Worm (Caenorhabditis elegans): ENCODE results near the gene ubc-23.

The ubc-23 gene

DNA sequence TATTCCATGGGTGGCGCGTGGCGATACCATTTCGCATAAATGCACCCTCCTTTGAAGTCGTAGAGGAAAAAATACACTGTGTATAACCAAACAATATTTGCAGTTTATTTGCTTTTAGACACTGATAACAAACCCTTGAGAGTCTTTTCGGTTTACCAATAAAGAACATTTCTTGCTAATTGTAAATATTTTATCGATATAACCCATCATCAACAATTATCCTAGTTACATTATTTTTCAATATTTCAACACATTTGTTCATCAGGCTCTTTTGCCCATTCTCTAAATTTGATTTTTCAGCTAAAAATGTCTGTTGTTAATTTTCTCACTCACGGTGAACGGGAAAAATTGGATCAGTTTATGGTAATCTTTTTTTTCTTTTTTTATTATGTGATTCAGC, at the start of gene ubc-23:
ubc-23 (plus strand) TSS at position 301 of the 400 bp plus-strand sequence.
- no peak for TF ChIP-seq ceh-36 (tag; optimal IDR thresholded peaks at IDR 0.05)
- TF ChIP-seq hmg-4 (GFP tag; optimal IDR thresholded peaks at IDR 0.05), result no peak
- no peak for TF ChIP-seq scrt-1 (GFP tag; IDR thresholded peaks at IDR 0.05)
- no peak for TF ChIP-seq tra-4 (tag; optimal IDR thresholded peaks at IDR 0.05)

- no peak for TF ChIP-seq ama-1 (optimal IDR thresholded peaks at IDR 0.05)
- TF ChIP-seq hmg-4 (GFP tag; optimal IDR thresholded peaks at IDR 0.05), result no peak
- no peak for TF ChIP-seq hmbx-1 (tag; optimal IDR thresholded peaks at IDR 0.05)
- TF ChIP-seq scrt-1 (GFP tag; IDR thresholded peaks at IDR 0.05), result no peak
- 0 out of 2 replicates have a peak, but pooled peaks have one; percentile 27 for TF ChIP-seq sea-1 (GFP tag; conservative IDR thresholded peaks at IDR 0.05)
- no peak for TF ChIP-seq ceh-36 (tag; optimal IDR thresholded peaks at IDR 0.05)
- no peak for TF ChIP-seq F13C5.2 (tag; optimal IDR thresholded peaks at IDR 0.05)
- TF ChIP-seq pes-1 (GFP tag; IDR thresholded peaks at IDR 0.05), result peak; percentile 72
Measured at ce11 chrX:8796699-8797282, 47.3 kb upstream of the ubc-23 start, which contains the start of gene R04E5.7. TSS of gene R04E5.7 (minus strand) at chrX:8797262.

DNA sequence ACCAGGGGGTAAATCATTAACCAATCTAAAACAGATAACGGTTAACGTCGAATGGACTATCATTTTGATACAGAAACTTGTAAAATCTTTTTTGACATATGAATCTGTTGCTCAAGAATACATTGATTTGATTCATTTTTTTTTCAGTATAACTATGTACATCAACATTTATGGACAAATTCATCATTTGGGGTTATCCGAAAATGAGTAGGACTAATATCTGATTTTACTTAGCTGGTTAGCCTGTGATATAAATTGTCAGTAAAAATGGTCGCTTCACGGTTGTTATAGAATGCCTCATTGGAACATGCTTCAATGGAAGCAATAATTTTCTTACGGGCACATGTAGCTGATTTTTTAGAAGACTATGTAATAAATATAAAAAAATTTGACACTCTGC, 46.4 kb upstream of the ubc-23 start:
- TF ChIP-seq scrt-1 (GFP tag; IDR thresholded peaks at IDR 0.05) (no peak), hmg-4 (GFP tag; optimal IDR thresholded peaks at IDR 0.05) (no peak), flt-1 (GFP tag; IDR thresholded peaks at IDR 0.05) (no peak)

DNA sequence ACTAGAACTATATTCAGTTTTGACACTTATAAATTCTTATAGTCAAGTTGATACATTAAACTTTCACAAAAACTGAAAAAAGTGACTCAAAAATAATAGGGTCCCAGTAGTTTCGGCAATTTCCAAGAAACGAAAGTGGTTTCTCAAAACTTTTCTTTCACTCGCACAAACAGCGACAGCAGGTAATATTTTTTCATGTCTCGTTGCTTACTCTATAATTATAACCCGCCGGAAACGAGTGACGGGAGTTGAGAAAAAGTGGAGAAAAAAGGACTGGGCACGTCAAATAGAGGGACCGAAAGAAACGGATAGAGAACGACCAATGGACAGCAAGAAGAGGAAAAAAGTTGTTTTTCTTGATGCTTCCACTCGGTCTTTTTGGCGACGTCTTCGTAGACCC, 44.2 kb upstream of the ubc-23 start:
- TF ChIP-seq ceh-36 (tag; optimal IDR thresholded peaks at IDR 0.05) (no peak), hmbx-1 (tag; optimal IDR thresholded peaks at IDR 0.05) (no peak), flt-1 (GFP tag; IDR thresholded peaks at IDR 0.05) (no peak), B0310.2 (tag; optimal IDR thresholded peaks at IDR 0.05) (no peak), tbx-11 (GFP tag; IDR thresholded peaks at IDR 0.05) (no peak), F13C5.2 (tag; optimal IDR thresholded peaks at IDR 0.05) (no peak), ets-7 (tag; optimal IDR thresholded peaks at IDR 0.05) (no peak), hnd-1 (tag; optimal IDR thresholded peaks at IDR 0.05) (no peak), scrt-1 (GFP tag; IDR thresholded peaks at IDR 0.05) (no peak), sea-1 (GFP tag; conservative IDR thresholded peaks at IDR 0.05) (no peak), pes-1 (GFP tag; IDR thresholded peaks at IDR 0.05) (no peak), tbx-37 (GFP tag; conservative IDR thresholded peaks at IDR 0.05) (no peak), ama-1 (optimal IDR thresholded peaks at IDR 0.05) (no peak)

DNA sequence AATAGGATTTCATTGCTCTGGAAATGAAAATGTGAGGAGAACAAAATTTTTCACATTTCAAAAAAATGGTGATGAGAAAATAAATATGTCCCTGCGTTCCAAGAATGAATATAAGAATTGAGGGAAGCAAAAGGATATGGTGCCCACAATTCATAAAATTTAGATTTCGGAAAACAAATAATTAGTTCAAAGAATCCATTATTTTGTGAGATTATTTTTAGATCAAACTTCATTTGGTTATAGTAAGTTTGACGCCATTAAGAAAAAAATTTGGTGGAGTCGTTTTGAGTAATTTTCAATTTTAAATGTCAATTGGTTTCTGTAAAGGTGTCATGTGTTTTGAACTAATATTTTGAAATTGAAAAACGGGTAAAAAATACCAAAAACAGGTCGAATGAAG, 43.7 kb upstream of the ubc-23 start:
- TF ChIP-seq ets-7 (tag; optimal IDR thresholded peaks at IDR 0.05), result no peak
- TF ChIP-seq ama-1 (optimal IDR thresholded peaks at IDR 0.05), result no peak
- TF ChIP-seq ceh-36 (tag; optimal IDR thresholded peaks at IDR 0.05), result no peak
- TF ChIP-seq hmbx-1 (tag; optimal IDR thresholded peaks at IDR 0.05), result no peak
- no peak for TF ChIP-seq scrt-1 (GFP tag; IDR thresholded peaks at IDR 0.05)
- TF ChIP-seq F13C5.2 (tag; optimal IDR thresholded peaks at IDR 0.05), result no peak
- no peak for TF ChIP-seq B0310.2 (tag; optimal IDR thresholded peaks at IDR 0.05)
- TF ChIP-seq sea-1 (GFP tag; conservative IDR thresholded peaks at IDR 0.05), result no peak
- TF ChIP-seq aly-1 (tag; optimal IDR thresholded peaks at IDR 0.05), result no peak

DNA sequence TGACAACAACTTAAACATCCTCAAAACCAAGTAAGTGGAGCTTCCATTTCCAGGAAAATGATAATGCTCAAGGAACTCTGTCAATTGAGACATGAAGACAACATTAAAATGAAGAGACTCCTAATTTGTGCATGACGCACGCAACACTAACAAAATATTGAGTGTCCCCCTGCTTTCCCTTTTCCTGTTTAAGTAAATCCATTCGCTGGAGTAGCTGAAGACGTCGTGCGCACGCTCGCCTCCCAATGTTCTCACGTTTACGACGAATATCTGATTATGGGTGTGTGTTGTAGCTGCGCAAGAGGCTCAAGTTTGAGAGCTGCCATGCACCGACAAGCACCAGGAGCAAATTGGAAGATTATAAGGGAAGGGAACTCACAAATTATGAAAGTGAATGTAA, 43.1 kb upstream of the ubc-23 start:
- TF ChIP-seq sea-1 (GFP tag; conservative IDR thresholded peaks at IDR 0.05), result no peak
- TF ChIP-seq flt-1 (GFP tag; IDR thresholded peaks at IDR 0.05), result no peak
- TF ChIP-seq ceh-13 (GFP tag; optimal IDR thresholded peaks at IDR 0.05), result no peak
- no peak for TF ChIP-seq tbx-11 (GFP tag; IDR thresholded peaks at IDR 0.05)
- no peak for TF ChIP-seq scrt-1 (GFP tag; IDR thresholded peaks at IDR 0.05)
- no peak for TF ChIP-seq hmg-4 (GFP tag; optimal IDR thresholded peaks at IDR 0.05)
- no peak for TF ChIP-seq F13C5.2 (tag; optimal IDR thresholded peaks at IDR 0.05)
- no peak for TF ChIP-seq ama-1 (optimal IDR thresholded peaks at IDR 0.05)
- no peak for TF ChIP-seq ets-7 (tag; optimal IDR thresholded peaks at IDR 0.05)
- no peak for TF ChIP-seq tra-4 (tag; optimal IDR thresholded peaks at IDR 0.05)
- no peak for TF ChIP-seq pes-1 (GFP tag; IDR thresholded peaks at IDR 0.05)
- TF ChIP-seq hmbx-1 (tag; optimal IDR thresholded peaks at IDR 0.05), result no peak
- TF ChIP-seq aly-1 (tag; optimal IDR thresholded peaks at IDR 0.05), result no peak
- TF ChIP-seq hnd-1 (tag; optimal IDR thresholded peaks at IDR 0.05), result no peak
- no peak for TF ChIP-seq ceh-36 (tag; optimal IDR thresholded peaks at IDR 0.05)
- no peak for TF ChIP-seq tbx-37 (GFP tag; conservative IDR thresholded peaks at IDR 0.05)
- TF ChIP-seq B0310.2 (tag; optimal IDR thresholded peaks at IDR 0.05), result no peak

DNA sequence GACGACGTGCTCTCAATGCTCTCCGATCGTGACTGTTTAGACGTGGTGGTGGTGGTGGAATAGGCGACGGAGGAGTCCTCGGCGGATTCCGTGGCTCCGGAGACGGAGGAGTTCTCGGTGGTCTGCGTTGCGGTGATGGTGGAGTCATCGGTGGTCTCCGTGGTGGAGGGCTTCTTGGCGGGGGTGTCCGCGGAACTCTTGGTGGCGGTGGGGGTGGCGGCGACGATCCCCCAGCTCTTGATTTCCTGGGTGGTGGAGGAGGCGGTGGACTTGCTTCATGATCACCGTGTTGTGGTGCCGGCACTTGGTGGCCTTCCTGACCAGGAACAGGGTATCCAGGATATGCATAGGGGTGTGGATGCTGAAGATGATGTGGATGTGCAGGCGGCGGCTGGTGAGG, 38.6 kb upstream of the ubc-23 start:
- TF ChIP-seq ceh-13 (GFP tag; optimal IDR thresholded peaks at IDR 0.05), result no peak
- no peak for TF ChIP-seq hnd-1 (tag; optimal IDR thresholded peaks at IDR 0.05)
- no peak for TF ChIP-seq tbx-37 (GFP tag; conservative IDR thresholded peaks at IDR 0.05)
- TF ChIP-seq hmg-4 (GFP tag; optimal IDR thresholded peaks at IDR 0.05), result peak; percentile 30
- no peak for TF ChIP-seq F13C5.2 (tag; optimal IDR thresholded peaks at IDR 0.05)

DNA sequence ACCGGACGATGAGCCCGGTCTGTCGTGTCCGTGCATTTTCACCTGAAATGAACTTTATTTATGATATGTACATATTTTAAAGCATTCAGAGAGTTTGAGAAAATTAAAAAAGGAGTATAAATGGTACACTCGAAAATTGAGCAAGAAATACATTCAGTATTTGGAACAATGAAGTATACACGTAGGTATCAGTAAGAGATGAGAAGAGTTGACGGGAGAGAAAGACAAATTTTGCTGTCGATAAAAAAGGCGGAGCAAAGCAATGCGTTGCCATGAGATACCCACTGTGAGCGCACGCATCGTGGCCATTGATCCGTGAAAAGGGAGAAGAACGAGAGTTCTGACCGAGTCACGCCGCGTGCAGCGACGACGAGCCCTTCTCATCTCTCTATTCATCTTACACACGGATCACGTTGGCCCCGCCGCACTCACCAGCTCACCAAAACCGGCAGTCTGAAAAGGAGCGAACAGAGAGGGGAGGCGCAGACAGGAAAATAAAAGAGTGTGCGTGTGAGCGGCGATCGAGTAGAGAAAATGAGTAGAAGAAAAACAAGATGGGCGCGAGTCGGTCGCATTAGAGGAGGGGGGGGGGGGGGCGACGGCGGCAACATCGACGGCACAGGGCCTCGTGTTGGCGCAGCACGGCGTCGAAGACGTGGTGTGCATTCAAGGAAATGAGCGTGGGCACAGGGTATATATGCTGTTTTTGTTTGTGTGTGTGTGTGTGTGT, 37.9 kb upstream of the ubc-23 start, which contains the start of gene R04E5.8:
R04E5.8 (minus strand) TSS at position 51 of the 730 bp plus-strand sequence.
- TF ChIP-seq hmg-4 (GFP tag; optimal IDR thresholded peaks at IDR 0.05) (peak; percentile 33), tbx-11 (GFP tag; IDR thresholded peaks at IDR 0.05) (no peak)
